Worm (Caenorhabditis elegans): ENCODE data around the gene clec-222.

The clec-222 gene

DNA sequence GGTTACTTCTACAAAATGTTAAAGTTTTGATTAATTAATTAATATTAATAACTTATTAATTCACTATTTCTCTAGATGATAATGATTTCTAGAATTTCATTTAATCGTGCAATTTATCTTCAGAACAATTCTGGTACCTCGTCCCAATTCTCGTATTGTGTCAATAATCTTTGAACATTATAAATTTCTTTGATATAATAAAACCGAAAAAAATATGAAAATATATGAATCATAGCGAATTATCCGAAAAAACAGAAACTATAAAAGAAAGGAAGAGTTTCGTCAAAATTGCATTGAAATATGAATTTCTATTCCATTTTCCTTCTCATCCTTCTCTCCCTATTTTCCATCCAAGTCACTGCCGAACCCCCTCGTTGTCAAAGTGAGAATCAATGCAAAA lies 20.4 kb upstream of the clec-222 start, which contains the start of gene T19B10.12:
TSS of gene T19B10.12 (plus strand) at position 301 of the 400 bp plus-strand sequence.
- no peak for TF ChIP-seq F16B12.6 (tag; optimal IDR thresholded peaks at IDR 0.05)
- no peak for TF ChIP-seq fkh-4 (tag; optimal IDR thresholded peaks at IDR 0.05; ENCODE audit: borderline replicate concordance)
- no peak for TF ChIP-seq nhr-71 (tag; optimal IDR thresholded peaks at IDR 0.05)
- TF ChIP-seq mab-9 (GFP tag; IDR thresholded peaks at IDR 0.05): no peak
- no peak for TF ChIP-seq fkh-8 (tag; optimal IDR thresholded peaks at IDR 0.05)
- TF ChIP-seq rnt-1 (tag; optimal IDR thresholded peaks at IDR 0.05): no peak
- no peak for TF ChIP-seq mef-2 (tag; optimal IDR thresholded peaks at IDR 0.05)
- no peak for TF ChIP-seq ceh-82 (tag; optimal IDR thresholded peaks at IDR 0.05)
- TF ChIP-seq nhr-237 (tag; optimal IDR thresholded peaks at IDR 0.05): no peak
- no peak for TF ChIP-seq unc-98 (GFP tag; IDR thresholded peaks at IDR 0.05)

- no peak for TF ChIP-seq aly-2 (tag; optimal IDR thresholded peaks at IDR 0.05)
- TF ChIP-seq nhr-11 (tag; optimal IDR thresholded peaks at IDR 0.05): no peak
- no peak for TF ChIP-seq elt-2 (tag; optimal IDR thresholded peaks at IDR 0.05)
- no peak for TF ChIP-seq nhr-77 (tag; optimal IDR thresholded peaks at IDR 0.05)
- no peak for TF ChIP-seq nhr-71 (tag; optimal IDR thresholded peaks at IDR 0.05)
- no peak for TF ChIP-seq hlh-4 (tag; optimal IDR thresholded peaks at IDR 0.05)
- TF ChIP-seq aha-1 (tag; optimal IDR thresholded peaks at IDR 0.05): no peak
- no peak for TF ChIP-seq jun-1 (tag; optimal IDR thresholded peaks at IDR 0.05)
- TF ChIP-seq pax-3 (tag; optimal IDR thresholded peaks at IDR 0.05): no peak
- no peak for TF ChIP-seq zip-4 (GFP tag; optimal IDR thresholded peaks at IDR 0.05)
- no peak for TF ChIP-seq isw-1 (GFP tag; IDR thresholded peaks at IDR 0.05)
- TF ChIP-seq alr-1 (tag; optimal IDR thresholded peaks at IDR 0.05; ENCODE audit: borderline replicate concordance): no peak
- TF ChIP-seq mab-9 (GFP tag; IDR thresholded peaks at IDR 0.05): no peak
- TF ChIP-seq nhr-84 (tag; optimal IDR thresholded peaks at IDR 0.05): no peak
- TF ChIP-seq sup-37 (GFP tag; optimal IDR thresholded peaks at IDR 0.05): no peak
- no peak for TF ChIP-seq C34B4.2 (tag; optimal IDR thresholded peaks at IDR 0.05)
These were observed 19.4 kb upstream of the clec-222 start for ce11 chrV:11251798-11252197.

DNA sequence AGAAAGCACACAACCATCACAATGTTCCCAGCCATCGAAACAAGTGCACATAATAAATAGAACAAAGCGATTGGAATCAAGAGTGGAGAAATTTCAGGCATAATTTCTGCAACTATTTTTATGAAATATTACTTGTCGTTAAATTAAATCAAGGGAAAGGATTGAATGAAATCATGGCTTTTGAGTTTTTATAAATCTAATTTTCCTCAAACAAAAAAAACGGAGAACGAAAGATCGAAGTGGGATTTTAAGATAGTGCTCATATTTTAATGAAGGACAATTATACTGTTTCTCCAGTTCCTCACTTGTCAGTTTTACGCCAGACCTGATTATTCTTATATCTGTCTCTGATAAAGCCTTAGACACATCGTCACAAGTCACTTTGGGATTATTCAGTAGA lies 18.7 kb upstream of the clec-222 start, which contains the start of gene srsx-33:
TSS of gene srsx-33 (minus strand) at position 101 of the 400 bp plus-strand sequence.
- no peak for TF ChIP-seq unc-98 (GFP tag; IDR thresholded peaks at IDR 0.05)
- no peak for TF ChIP-seq swsn-7 (tag; optimal IDR thresholded peaks at IDR 0.05)
- no peak for TF ChIP-seq pqm-1 (tag; optimal IDR thresholded peaks at IDR 0.05)
- no peak for TF ChIP-seq C16A3.4 (tag; optimal IDR thresholded peaks at IDR 0.05)
- TF ChIP-seq efl-1 (optimal IDR thresholded peaks at IDR 0.05): no peak
- TF ChIP-seq efl-1 (GFP tag; optimal IDR thresholded peaks at IDR 0.05 in 1 of 2): peak in 1 of 2 experiments; percentile 9
- no peak for TF ChIP-seq aha-1 (tag; optimal IDR thresholded peaks at IDR 0.05)

DNA sequence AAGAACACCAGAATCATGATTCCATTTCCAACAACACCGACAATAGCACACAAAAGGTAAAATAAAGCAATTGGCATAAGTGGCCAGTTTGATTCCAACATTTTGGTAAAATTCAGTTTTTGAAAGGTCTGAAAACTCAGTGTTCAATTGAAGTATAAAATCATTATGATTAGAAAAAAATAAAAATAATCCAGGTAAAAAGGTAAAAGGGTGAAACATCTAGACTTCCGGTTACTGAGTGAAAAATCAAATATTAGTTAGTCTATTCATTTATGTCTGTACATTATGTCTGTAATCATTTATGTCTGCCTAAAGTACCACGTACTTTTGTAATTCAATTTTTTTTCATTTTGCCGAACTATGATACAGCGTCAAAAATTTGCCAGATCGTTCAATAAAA lies 16.2 kb upstream of the clec-222 start, which contains the start of gene srsx-31:
TSS of gene srsx-31 (minus strand) at position 101 of the 400 bp plus-strand sequence.
- no peak for TF ChIP-seq ama-1 (optimal IDR thresholded peaks at IDR 0.05)
- TF ChIP-seq pax-3 (tag; optimal IDR thresholded peaks at IDR 0.05): no peak
- no peak for TF ChIP-seq mep-1 (tag; optimal IDR thresholded peaks at IDR 0.05)
- no peak for TF ChIP-seq nhr-28 (tag; optimal IDR thresholded peaks at IDR 0.05)
- TF ChIP-seq C04F5.9 (tag; optimal IDR thresholded peaks at IDR 0.05): no peak
- no peak for TF ChIP-seq elt-3 (tag; optimal IDR thresholded peaks at IDR 0.05)
- TF ChIP-seq ceh-8 (GFP tag; optimal IDR thresholded peaks at IDR 0.05): no peak
- TF ChIP-seq nhr-85 (tag): no peak
- no peak for TF ChIP-seq lsy-2 (tag; optimal IDR thresholded peaks at IDR 0.05)
- TF ChIP-seq aha-1 (tag; optimal IDR thresholded peaks at IDR 0.05): no peak

DNA sequence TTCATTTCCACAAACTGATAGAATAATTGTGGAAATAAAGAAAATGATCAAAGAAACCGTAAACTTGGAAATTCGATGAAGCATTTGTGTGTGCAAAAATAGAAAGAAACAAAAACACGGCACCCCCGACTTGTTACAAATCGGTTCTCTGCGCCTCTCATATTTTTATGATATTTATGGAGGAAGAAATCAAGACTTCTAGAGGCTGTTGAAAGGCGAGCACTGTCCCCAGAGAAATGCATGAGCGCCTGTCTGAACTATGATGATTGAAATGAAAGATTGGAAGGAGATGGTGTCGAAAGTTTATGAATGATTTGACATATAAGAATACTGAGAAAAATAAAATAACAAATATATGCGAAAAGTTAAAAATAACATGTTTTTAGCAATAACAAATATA lies 12.3 kb upstream of the clec-222 start, which contains the start of gene lgc-36:
TSS of gene lgc-36 (minus strand) at position 101 of the 400 bp plus-strand sequence.
- TF ChIP-seq xbp-1 (tag; optimal IDR thresholded peaks at IDR 0.05) (no peak), lin-14 (GFP tag; optimal IDR thresholded peaks at IDR 0.05) (no peak), sup-37 (GFP tag; optimal IDR thresholded peaks at IDR 0.05) (no peak), efl-3 (GFP tag; optimal IDR thresholded peaks at IDR 0.05) (no peak), mep-1 (tag; optimal IDR thresholded peaks at IDR 0.05) (no peak), nhr-47 (tag; optimal IDR thresholded peaks at IDR 0.05) (no peak), mef-2 (tag; optimal IDR thresholded peaks at IDR 0.05) (no peak), C16A3.4 (tag; optimal IDR thresholded peaks at IDR 0.05) (no peak), fkh-4 (tag; optimal IDR thresholded peaks at IDR 0.05; ENCODE audit: borderline replicate concordance) (no peak), unc-86 (tag; optimal IDR thresholded peaks at IDR 0.05) (no peak), zag-1 (tag; optimal IDR thresholded peaks at IDR 0.05) (no peak), jun-1 (tag; optimal IDR thresholded peaks at IDR 0.05) (no peak)

Data from whole organism, L1 larva.